Worm (Caenorhabditis elegans): ENCODE data around the gene pdi-6.

The pdi-6 gene

DNA sequence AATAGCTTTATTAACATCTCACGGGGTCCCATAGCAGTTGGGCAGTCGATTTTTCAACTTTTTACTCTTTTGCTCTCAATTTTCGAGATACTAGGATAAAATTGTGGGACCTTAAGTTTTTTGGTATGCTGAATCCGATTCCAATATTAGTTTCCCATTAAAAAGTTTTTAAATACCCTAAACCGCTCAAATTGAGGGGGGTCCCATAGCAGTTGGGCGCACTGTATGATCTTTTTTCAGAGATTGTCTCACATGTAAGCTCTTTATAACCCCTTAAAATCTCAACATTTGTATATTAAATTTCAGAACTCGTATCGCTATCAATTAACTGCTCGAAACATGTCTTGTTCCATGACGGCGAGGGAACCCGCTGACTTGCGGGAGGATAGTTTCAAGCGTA is 37.7 kb upstream of the pdi-6 start, which contains the start of gene C36B7.2:
Gene C36B7.2 (plus strand): TSS at position 301 of the 400 bp plus-strand sequence.
- no peak for TF ChIP-seq F16B12.6 (tag; optimal IDR thresholded peaks at IDR 0.05)
- TF ChIP-seq xbp-1 (tag; optimal IDR thresholded peaks at IDR 0.05) = no peak
- TF ChIP-seq sup-37 (GFP tag; optimal IDR thresholded peaks at IDR 0.05) = no peak
- no peak for TF ChIP-seq tbx-2 (tag; optimal IDR thresholded peaks at IDR 0.05)
- no peak for TF ChIP-seq nhr-71 (tag; optimal IDR thresholded peaks at IDR 0.05)
- no peak for TF ChIP-seq dpl-1 (GFP tag; optimal IDR thresholded peaks at IDR 0.05)
- no peak for TF ChIP-seq vab-15 (tag; optimal IDR thresholded peaks at IDR 0.05)
- TF ChIP-seq ama-1 (optimal IDR thresholded peaks at IDR 0.05) = no peak
- no peak for TF ChIP-seq C16A3.4 (tag; optimal IDR thresholded peaks at IDR 0.05)

DNA sequence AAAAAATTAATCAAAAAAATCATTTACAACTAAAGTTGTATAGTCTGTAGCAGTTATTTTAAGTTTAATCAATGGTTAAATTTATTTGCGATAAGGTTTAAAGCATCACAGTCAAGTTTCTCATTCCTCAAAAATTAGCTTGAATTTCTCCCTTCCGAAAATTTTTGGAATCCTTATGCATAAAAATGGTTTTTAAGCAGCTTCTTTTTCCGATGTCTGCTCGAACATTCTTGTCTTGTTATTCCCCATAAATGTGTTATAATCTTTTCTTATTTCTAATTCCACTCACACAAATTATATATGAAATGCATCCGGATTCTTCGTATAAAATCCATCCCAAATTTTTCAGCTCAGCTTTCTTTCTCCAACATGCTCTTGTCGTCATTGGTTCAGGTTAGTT is 33.1 kb upstream of the pdi-6 start, which contains the start of gene C36B7.3:
Gene C36B7.3 (plus strand): TSS at position 301 of the 400 bp plus-strand sequence.
- TF ChIP-seq lir-3 (tag; optimal IDR thresholded peaks at IDR 0.05; ENCODE audit: poor library complexity) (no peak), dsc-1 (tag; optimal IDR thresholded peaks at IDR 0.05) (peak; percentile 3)

DNA sequence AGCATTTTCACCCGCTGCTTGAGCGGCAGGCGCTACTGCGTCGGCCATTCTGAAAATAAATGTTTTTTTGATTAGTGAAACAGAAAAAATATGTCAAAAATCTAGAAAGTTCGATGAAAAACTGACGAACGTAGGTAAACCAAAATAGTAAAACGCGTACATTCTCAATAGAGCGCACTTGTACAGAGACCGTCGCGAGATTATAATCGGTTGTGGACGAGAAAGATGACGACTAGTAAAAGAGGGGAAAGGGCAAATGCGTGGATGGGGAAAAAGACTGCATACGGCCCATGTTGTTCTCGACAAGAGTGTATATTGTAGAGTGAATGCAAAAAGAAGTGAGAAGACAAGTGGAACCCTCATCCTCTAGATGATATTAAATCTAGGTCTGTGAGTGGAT is 31.9 kb upstream of the pdi-6 start, which contains the start of gene C36B7.6:
Gene C36B7.6 (minus strand): TSS at position 49 of the 400 bp plus-strand sequence.
- TF ChIP-seq sptf-1 (tag; optimal IDR thresholded peaks at IDR 0.05) (no peak), mdl-1 (tag; optimal IDR thresholded peaks at IDR 0.05) (peak in 1 of 2 experiments; percentile 45), blmp-1 (tag; optimal IDR thresholded peaks at IDR 0.05) (peak; percentile 74), unc-130 (tag; optimal IDR thresholded peaks at IDR 0.05) (peak; percentile 0), lin-35 (GFP tag; optimal IDR thresholded peaks at IDR 0.05) (peak; percentile 17 to 65), egl-27 (tag; optimal IDR thresholded peaks at IDR 0.05) (no peak), C16A3.4 (tag; optimal IDR thresholded peaks at IDR 0.05) (peak; percentile 45), lin-15B (tag; optimal IDR thresholded peaks at IDR 0.05) (peak; percentile 22), xbp-1 (tag; optimal IDR thresholded peaks at IDR 0.05) (peak; percentile 71), nhr-90 (tag; optimal IDR thresholded peaks at IDR 0.05; ENCODE audit: poor library complexity) (peak; percentile 7), ceh-82 (tag; optimal IDR thresholded peaks at IDR 0.05) (peak in 1 of 3 experiments; percentile 20), nhr-20 (tag; optimal IDR thresholded peaks at IDR 0.05) (peak; percentile 26), nhr-19 (GFP tag; conservative IDR thresholded peaks at IDR 0.05) (0 out of 2 replicates have a peak, but pooled peaks have one; percentile 5), lsy-2 (tag; optimal IDR thresholded peaks at IDR 0.05) (peak in 1 of 2 experiments; percentile 49), ztf-11 (tag; optimal IDR thresholded peaks at IDR 0.05) (no peak), mef-2 (tag; optimal IDR thresholded peaks at IDR 0.05) (no peak), efl-1 (optimal IDR thresholded peaks at IDR 0.05) (peak in 1 of 2 experiments; percentile 14), efl-1 (GFP tag; optimal IDR thresholded peaks at IDR 0.05 in 1 of 2) (peak in 1 of 2 experiments; percentile 1), dpl-1 (GFP tag; optimal IDR thresholded peaks at IDR 0.05) (peak; percentile 16 to 31 (median 29)), mep-1 (tag; optimal IDR thresholded peaks at IDR 0.05) (peak; percentile 60), mab-9 (GFP tag; IDR thresholded peaks at IDR 0.05) (no peak), aly-2 (tag; optimal IDR thresholded peaks at IDR 0.05) (no peak), snu-23 (GFP tag; optimal IDR thresholded peaks at IDR 0.05) (peak; percentile 53), lin-14 (GFP tag; optimal IDR thresholded peaks at IDR 0.05) (peak; percentile 69), nhr-11 (tag; optimal IDR thresholded peaks at IDR 0.05) (no peak)

DNA sequence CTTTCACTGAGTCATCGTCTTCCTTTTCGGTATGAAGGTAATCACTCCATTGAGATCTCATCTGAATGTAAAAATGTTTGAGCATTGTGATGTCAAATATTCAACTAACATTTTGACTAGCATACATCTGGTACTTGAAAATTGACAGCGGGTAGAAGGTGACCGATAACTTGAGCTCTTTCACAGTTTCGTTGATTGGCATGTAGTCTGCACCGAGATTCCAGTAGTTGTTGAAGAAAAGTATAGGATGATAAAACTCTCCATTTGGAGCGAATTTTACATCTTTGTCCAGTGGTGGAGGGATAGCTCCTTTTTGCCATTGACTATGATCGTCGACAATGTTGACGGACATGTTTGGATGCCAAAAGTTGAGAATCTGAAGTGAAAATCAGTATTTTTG is 30.7 kb upstream of the pdi-6 start:
- TF ChIP-seq nhr-76 (tag; optimal IDR thresholded peaks at IDR 0.05) = no peak
- no peak for TF ChIP-seq F16B12.6 (tag; optimal IDR thresholded peaks at IDR 0.05)
- TF ChIP-seq efl-1 (optimal IDR thresholded peaks at IDR 0.05) = no peak
- peak in 1 of 2 experiments; percentile 84 for TF ChIP-seq efl-1 (GFP tag; optimal IDR thresholded peaks at IDR 0.05 in 1 of 2)
- TF ChIP-seq ceh-88 (GFP tag; IDR thresholded peaks at IDR 0.05) = no peak

DNA sequence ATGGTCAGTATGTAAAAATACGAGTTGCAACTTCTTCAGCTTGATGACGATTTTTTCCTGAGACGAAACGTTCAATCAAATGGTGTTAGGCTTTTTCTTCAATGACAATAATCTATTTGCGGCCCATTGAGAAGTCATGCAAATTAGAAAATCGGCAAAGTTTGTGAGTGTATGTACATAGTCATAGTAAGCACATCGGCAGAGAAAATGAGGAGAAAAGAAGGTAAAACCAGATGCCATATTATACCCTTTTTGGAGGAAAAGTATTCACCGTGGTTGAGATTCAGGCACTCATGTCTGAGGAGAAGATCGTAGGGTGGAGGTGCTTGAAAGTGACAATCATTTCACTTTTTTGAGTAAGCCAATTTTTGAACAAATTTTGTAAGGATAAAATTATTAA is 28.0 kb upstream of the pdi-6 start, which contains the start of gene C36B7.5:
Gene C36B7.5 (minus strand): TSS at position 101 of the 400 bp plus-strand sequence.
- TF ChIP-seq nhr-11 (tag; optimal IDR thresholded peaks at IDR 0.05) (no peak), dsc-1 (tag; optimal IDR thresholded peaks at IDR 0.05) (no peak), C16A3.4 (tag; optimal IDR thresholded peaks at IDR 0.05) (no peak), lir-3 (tag; optimal IDR thresholded peaks at IDR 0.05; ENCODE audit: poor library complexity) (no peak), swsn-7 (tag; optimal IDR thresholded peaks at IDR 0.05) (no peak), nhr-90 (tag; optimal IDR thresholded peaks at IDR 0.05; ENCODE audit: poor library complexity) (no peak), fos-1 (tag; optimal IDR thresholded peaks at IDR 0.05) (no peak), egl-13 (tag; optimal IDR thresholded peaks at IDR 0.05) (no peak), efl-3 (GFP tag; optimal IDR thresholded peaks at IDR 0.05) (no peak), lin-35 (GFP tag; optimal IDR thresholded peaks at IDR 0.05) (no peak), unc-130 (tag; optimal IDR thresholded peaks at IDR 0.05) (no peak), ets-5 (GFP tag; IDR thresholded peaks at IDR 0.05) (no peak), nhr-85 (tag) (no peak), sptf-1 (tag; optimal IDR thresholded peaks at IDR 0.05) (no peak), jun-1 (tag; optimal IDR thresholded peaks at IDR 0.05) (no peak), lin-39 (tag; optimal IDR thresholded peaks at IDR 0.05) (no peak)
